Fruit fly (Drosophila melanogaster) whole organism, prepupa: ENCODE results near the gene nenya.
A peak's percentile ranks its signal among the peaks of the same experiment; 100 is the strongest.

Source experiments
- Blimp-1 ChIP-seq: fragments of 200-800 bp; sonication (Bioruptor generic); optimal IDR thresholded peaks from 3 replicates; lab custom pipeline; 2017; ENCODE audit warnings: missing biosample characterization, missing genetic modification characterization, mild to moderate bottlenecking, moderate library complexity, missing genetic modification reagents
- CG10631 ChIP-seq: fragments of 200-800 bp; sonication (Bioruptor generic); optimal IDR thresholded peaks from 2 replicates; lab custom pipeline; 2016; ENCODE audit warnings: missing biosample characterization, missing genetic modification characterization
- CG11294 ChIP-seq: fragments of 200-800 bp; sonication (Bioruptor generic); IDR thresholded peaks from 2 replicates; pipeline ENCODE4 v1.3.6; 2022; ENCODE audit warnings: missing biosample characterization, missing genetic modification characterization
- CG15336 ChIP-seq: fragments of 200-800 bp; sonication (Bioruptor generic); IDR thresholded peaks from 2 replicates; pipeline ENCODE4 v1.3.6; 2022; ENCODE audit warnings: missing biosample characterization, missing genetic modification characterization
- CG1621 ChIP-seq: fragments of 200-800 bp; sonication (Bioruptor generic); optimal IDR thresholded peaks from 3 replicates; lab custom pipeline; 2018; ENCODE audit warnings: missing biosample characterization, mild to moderate bottlenecking, missing genetic modification characterization
- CG32006 ChIP-seq: fragments of 200-800 bp; sonication (Bioruptor generic); optimal IDR thresholded peaks from 3 replicates; lab custom pipeline; 2017; ENCODE audit warnings: missing biosample characterization, mild to moderate bottlenecking, missing genetic modification characterization
- CG34406 ChIP-seq: fragments of 200-800 bp; sonication (Bioruptor generic); optimal IDR thresholded peaks from 3 replicates; lab custom pipeline; 2016; ENCODE audit warnings: missing biosample characterization, missing genetic modification characterization
- CG3919 ChIP-seq: fragments of 200-800 bp; sonication (Bioruptor generic); optimal IDR thresholded peaks from 3 replicates; lab custom pipeline; 2016; ENCODE audit warnings: missing biosample characterization, missing genetic modification characterization
- CG4318 ChIP-seq: fragments of 200-800 bp; sonication (Bioruptor generic); optimal IDR thresholded peaks from 3 replicates; lab custom pipeline; 2017; ENCODE audit warnings: missing biosample characterization, mild to moderate bottlenecking, missing genetic modification characterization
- CG6163 ChIP-seq: fragments of 200-800 bp; sonication (Bioruptor generic); IDR thresholded peaks from 3 replicates; pipeline ENCODE4 v1.3.6; 2022; ENCODE audit warnings: missing biosample characterization, missing genetic modification characterization
- CG6276 ChIP-seq: fragments of 200-800 bp; sonication (Bioruptor generic); optimal IDR thresholded peaks from 2 replicates; lab custom pipeline; 2017; ENCODE audit warnings: missing biosample characterization, mild to moderate bottlenecking, missing genetic modification characterization
- CG8119 ChIP-seq: fragments of 200-800 bp; sonication (Bioruptor generic); IDR thresholded peaks from 3 replicates; pipeline ENCODE4 v1.3.6; 2022; ENCODE audit warnings: missing biosample characterization, missing genetic modification characterization
- CG8319 ChIP-seq: fragments of 200-800 bp; sonication (Bioruptor generic); optimal IDR thresholded peaks from 3 replicates; lab custom pipeline; 2016; ENCODE audit warnings: missing biosample characterization, missing genetic modification characterization
- CG9139 ChIP-seq: fragments of 200-800 bp; sonication (Bioruptor generic); optimal IDR thresholded peaks from 3 replicates; lab custom pipeline; 2017; ENCODE audit warnings: missing biosample characterization, mild to moderate bottlenecking, missing genetic modification characterization
- Eip75B ChIP-seq: fragments of 200-800 bp; sonication (Bioruptor generic); optimal IDR thresholded peaks from 3 replicates; lab custom pipeline; 2016; ENCODE audit warnings: missing biosample characterization, missing genetic modification characterization
- Eip78C ChIP-seq: fragments of 200-800 bp; sonication (Bioruptor generic); peaks from one replicate; lab custom pipeline; 2016; ENCODE audit warnings: missing biosample characterization, missing genetic modification characterization
- Eip93F ChIP-seq: fragments of 200-800 bp; sonication (Bioruptor generic); optimal IDR thresholded peaks from 2 replicates; lab custom pipeline; 2016; ENCODE audit warnings: missing biosample characterization, mild to moderate bottlenecking, missing genetic modification characterization
- Ets21C ChIP-seq: fragments of 200-800 bp; sonication (Bioruptor generic); optimal IDR thresholded peaks from 3 replicates; lab custom pipeline; 2016; ENCODE audit warnings: missing biosample characterization, missing genetic modification characterization
- Gug ChIP-seq: fragments of 200-800 bp; sonication (Bioruptor generic); IDR thresholded peaks from 2 replicates; pipeline ENCODE4 v1.3.6; 2022; ENCODE audit warnings: missing biosample characterization, missing genetic modification characterization
- Hr38 ChIP-seq: sonication (Bioruptor generic); optimal IDR thresholded peaks from 2 replicates; lab custom pipeline; 2016; ENCODE audit warnings: missing biosample characterization, missing genetic modification characterization
- Hr39 ChIP-seq: fragments of 200-800 bp; sonication (Bioruptor generic); optimal IDR thresholded peaks from 2 replicates; lab custom pipeline; 2016; ENCODE audit warnings: missing biosample characterization, missing genetic modification characterization
- Hr4 ChIP-seq: fragments of 200-800 bp; sonication (Bioruptor generic); optimal IDR thresholded peaks from 3 replicates; lab custom pipeline; 2016; ENCODE audit warnings: missing biosample characterization, missing genetic modification characterization
- Lpt ChIP-seq: fragments of 200-800 bp; sonication (Bioruptor generic); optimal IDR thresholded peaks from 3 replicates; lab custom pipeline; 2016; ENCODE audit warnings: missing biosample characterization, missing genetic modification characterization
- Met ChIP-seq: fragments of 200-800 bp; sonication (Bioruptor generic); optimal IDR thresholded peaks from 3 replicates; lab custom pipeline; 2016; ENCODE audit warnings: missing biosample characterization, missing genetic modification characterization
- Sox102F ChIP-seq: fragments of 200-800 bp; sonication (Bioruptor generic); optimal IDR thresholded peaks from 2 replicates; lab custom pipeline; 2016; ENCODE audit warnings: missing biosample characterization, mild to moderate bottlenecking, missing genetic modification characterization
- Sox14 ChIP-seq: fragments of 200-800 bp; sonication (Bioruptor generic); optimal IDR thresholded peaks from 3 replicates; lab custom pipeline; 2016; ENCODE audit warnings: missing biosample characterization, missing genetic modification characterization
- acj6 ChIP-seq: fragments of 200-800 bp; sonication (Bioruptor generic); optimal IDR thresholded peaks from 3 replicates; lab custom pipeline; 2016; ENCODE audit warnings: missing biosample characterization, missing genetic modification characterization
- cyc ChIP-seq: fragments of 200-800 bp; sonication (Bioruptor generic); optimal IDR thresholded peaks from 3 replicates; lab custom pipeline; 2016; ENCODE audit warnings: missing biosample characterization, missing genetic modification characterization
- dac ChIP-seq: fragments of 200-800 bp; sonication (Bioruptor generic); optimal IDR thresholded peaks from 2 replicates; lab custom pipeline; 2017; ENCODE audit warnings: missing biosample characterization, mild to moderate bottlenecking, missing genetic modification characterization
- dsx ChIP-seq: fragments of 200-800 bp; optimal IDR thresholded peaks from 3 replicates; lab custom pipeline; 2019; ENCODE audit warnings: missing biosample characterization, mild to moderate bottlenecking, missing genetic modification characterization, moderate library complexity; ENCODE audit not compliant: poor library complexity, severe bottlenecking
- eg ChIP-seq: fragments of 200-800 bp; sonication (Bioruptor generic); IDR thresholded peaks from 3 replicates; pipeline ENCODE4 v1.3.6; 2022; ENCODE audit warnings: missing biosample characterization, missing genetic modification characterization
- esn ChIP-seq: fragments of 200-800 bp; sonication (Bioruptor generic); optimal IDR thresholded peaks from 2 replicates; lab custom pipeline; 2016; ENCODE audit warnings: missing biosample characterization, mild to moderate bottlenecking, missing genetic modification characterization, moderate library complexity
- fd85E ChIP-seq: fragments of 200-800 bp; sonication (Bioruptor generic); optimal IDR thresholded peaks from 3 replicates; lab custom pipeline; 2016; ENCODE audit warnings: missing biosample characterization, missing genetic modification characterization
- fkh ChIP-seq: fragments of 200-800 bp; sonication (Bioruptor generic); optimal IDR thresholded peaks from 3 replicates; lab custom pipeline; 2017; ENCODE audit warnings: missing biosample characterization, mild to moderate bottlenecking, missing genetic modification characterization, moderate library complexity
- lz ChIP-seq: fragments of 200-800 bp; sonication (Bioruptor generic); optimal IDR thresholded peaks from 3 replicates; lab custom pipeline; 2016; ENCODE audit warnings: missing biosample characterization, missing genetic modification characterization
- net ChIP-seq: fragments of 200-800 bp; sonication (Bioruptor generic); optimal IDR thresholded peaks from 3 replicates; lab custom pipeline; 2016; ENCODE audit warnings: missing biosample characterization, missing genetic modification characterization
- pdm3 ChIP-seq: fragments of 200-800 bp; sonication (Bioruptor generic); optimal IDR thresholded peaks from 3 replicates; lab custom pipeline; 2016; ENCODE audit warnings: missing biosample characterization, missing genetic modification characterization
- salr ChIP-seq, 2 experiments: fragments of 200-800 bp; sonication (Bioruptor generic); optimal IDR thresholded peaks; 3 replicates each; lab custom pipeline; 2016 to 2018; ENCODE audit warnings: missing biosample characterization in 2 of 2, missing genetic modification characterization in 2 of 2, mild to moderate bottlenecking in 1 of 2
- ss ChIP-seq, 2 experiments: fragments of 200-800 bp; sonication (Bioruptor generic); optimal IDR thresholded peaks; 2 replicates in 1 of 2; 3 replicates in 1 of 2; lab custom pipeline; 2017 to 2018; ENCODE audit warnings: mild to moderate bottlenecking in 2 of 2, missing biosample characterization in 2 of 2, missing genetic modification characterization in 2 of 2, moderate library complexity in 1 of 2
- svp ChIP-seq: fragments of 200-800 bp; sonication (Bioruptor generic); peaks from one replicate; lab custom pipeline; 2016; ENCODE audit warnings: missing biosample characterization, missing genetic modification characterization
- topi ChIP-seq: fragments of 200-800 bp; sonication (Bioruptor generic); optimal IDR thresholded peaks from 3 replicates; lab custom pipeline; 2016; ENCODE audit warnings: missing biosample characterization, missing genetic modification characterization
- vri ChIP-seq: fragments of 200-800 bp; sonication (Bioruptor generic); optimal IDR thresholded peaks from 3 replicates; lab custom pipeline; 2016; ENCODE audit warnings: missing biosample characterization, mild to moderate bottlenecking, missing genetic modification characterization

Gene nenya

DNA sequence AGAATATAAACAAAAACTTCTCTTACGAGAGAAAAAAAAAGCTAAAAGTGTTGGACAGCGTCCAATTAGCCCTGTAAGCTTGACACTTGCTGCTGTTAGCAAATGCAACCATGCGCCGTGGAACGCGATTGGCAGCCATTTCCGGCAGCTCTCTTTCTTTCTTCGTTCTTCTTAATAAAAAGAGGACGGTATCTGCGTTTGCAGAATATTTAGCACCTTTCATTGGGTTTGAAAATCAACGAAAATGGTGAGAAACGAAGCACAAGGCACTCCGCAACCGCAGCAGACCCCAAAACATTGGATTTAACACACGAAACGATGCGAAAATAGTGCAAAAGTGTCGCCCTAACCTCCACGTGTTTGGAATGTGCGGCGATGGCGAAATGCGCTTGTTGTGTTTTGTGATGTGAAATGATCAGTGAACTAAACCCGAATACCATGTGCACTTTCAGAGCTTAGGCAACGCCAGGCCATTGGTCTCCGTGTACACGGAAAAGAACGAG is 5.2 kb downstream of the nenya start, which contains the start of gene RpL4 (continued):
- peak; percentile 85 for TF ChIP-seq Met
- TF ChIP-seq CG6163 (GFP tag; lab: Robert Waterston, UW) = peak; percentile 89
- peak; percentile 58 to 87 for TF ChIP-seq ss (GFP tag; optimal IDR thresholded peaks at IDR 0.05; lab: Kevin White, UChicago)
- TF ChIP-seq CG11294 (GFP tag; lab: Robert Waterston, UW) = no peak
- no peak for TF ChIP-seq Eip93F
- no peak for TF ChIP-seq CG4318 (GFP tag; lab: Kevin White, UChicago)
- TF ChIP-seq acj6 (GFP tag; lab: Kevin White, UChicago) = peak; percentile 77
- TF ChIP-seq CG15336 (GFP tag; lab: Robert Waterston, UW) = no peak

DNA sequence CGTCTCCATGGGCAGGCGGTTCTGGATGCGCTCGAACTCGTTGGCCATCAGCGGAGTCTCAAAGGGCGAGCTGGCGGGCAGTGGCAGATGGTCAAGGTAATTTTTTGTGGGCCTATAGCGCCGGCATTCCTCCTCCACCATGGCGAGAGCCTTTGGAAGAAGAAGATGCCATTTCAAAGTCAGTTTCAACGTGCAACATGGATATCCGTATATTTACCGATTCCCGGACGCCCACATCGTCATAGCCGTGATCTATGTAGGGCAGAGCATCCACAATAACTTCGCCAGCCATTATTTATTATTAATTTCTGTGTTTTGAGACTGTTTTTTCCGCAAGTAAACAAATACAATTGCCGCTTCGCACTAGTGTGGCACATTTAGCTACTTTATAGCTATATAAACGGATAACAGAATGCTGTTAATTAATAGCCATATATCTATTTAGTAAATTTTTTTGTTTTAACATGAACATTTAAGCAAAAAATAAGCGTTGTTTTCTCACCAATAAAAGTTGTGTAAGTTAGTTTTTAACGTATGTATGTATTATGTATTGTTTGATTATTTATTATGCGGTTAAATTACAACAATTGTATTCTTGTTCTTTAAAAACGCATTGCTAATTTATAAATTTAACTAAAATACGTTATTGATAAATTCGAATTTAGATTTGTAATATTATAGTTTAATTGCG is 5.8 kb downstream of the nenya start, which contains the start of gene BCAS2:
TSS of gene BCAS2 (minus strand) at position 375 of the 691 bp plus-strand sequence.
- TF ChIP-seq vri (GFP tag; lab: Kevin White, UChicago) = no peak
- TF ChIP-seq Eip75B = no peak
- no peak for TF ChIP-seq Gug (GFP tag; lab: Robert Waterston, UW)
- TF ChIP-seq Hr39 (GFP tag; lab: Kevin White, UChicago) = no peak
- TF ChIP-seq CG32006 (GFP tag; lab: Kevin White, UChicago) = no peak
- TF ChIP-seq Sox102F (GFP tag; lab: Kevin White, UChicago) = no peak
- TF ChIP-seq Met = no peak
- TF ChIP-seq, all 60 proteins: peak for 0

DNA sequence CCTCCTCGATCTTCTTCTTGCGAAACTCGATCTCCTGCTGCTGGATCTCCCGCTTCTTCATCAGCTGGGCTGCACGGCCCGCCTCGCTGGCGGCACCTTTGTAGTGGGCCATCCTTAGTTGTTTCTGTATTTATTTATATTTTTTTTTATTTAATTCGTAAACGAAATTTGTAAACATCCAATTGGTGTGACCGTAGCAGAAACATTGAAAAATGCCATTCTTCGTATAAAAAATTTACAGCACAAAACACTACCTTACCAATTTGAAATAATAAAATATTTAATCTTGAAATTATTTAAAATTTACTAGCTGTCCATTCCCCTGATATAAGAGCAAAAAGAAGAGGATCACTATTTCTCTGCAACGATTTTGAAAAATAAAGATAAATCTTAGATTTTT is 7.1 kb downstream of the nenya start, which contains the start of gene CG12259:
TSS of gene CG12259 (minus strand) at position 207 of the 400 bp plus-strand sequence.
- TF ChIP-seq Eip78C (GFP tag; lab: Kevin White, UChicago) = peak; percentile 26
- no peak for TF ChIP-seq Sox14 (GFP tag; lab: Kevin White, UChicago)
- no peak for TF ChIP-seq CG6276 (GFP tag; lab: Kevin White, UChicago)
- peak; percentile 85 for TF ChIP-seq fkh (GFP tag; lab: Kevin White, UChicago)
- TF ChIP-seq esn (GFP tag; lab: Kevin White, UChicago) = peak; percentile 13
- TF ChIP-seq, all 60 proteins: peak for 3

DNA sequence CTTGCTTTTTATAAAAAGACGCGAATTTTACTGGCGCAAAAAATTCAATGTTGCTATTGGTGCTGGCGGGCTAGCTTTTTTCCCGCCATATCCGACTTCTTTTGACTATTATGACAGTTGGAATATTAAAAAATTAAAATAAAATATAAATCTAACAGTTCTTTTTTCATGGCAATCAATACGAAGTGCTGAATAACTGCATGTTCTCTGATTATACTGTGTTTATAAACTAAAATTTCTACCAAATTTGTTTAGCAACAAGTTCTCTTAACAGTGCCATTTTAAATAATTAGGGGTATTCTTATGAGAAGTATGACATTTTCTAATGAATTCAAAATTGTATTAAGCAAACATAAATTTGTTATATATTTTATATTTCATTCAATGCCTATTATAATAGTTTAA is 8.6 kb downstream of the nenya start, which contains the start of gene Boh1:
TSS of gene Boh1 (minus strand) at position 76 of the 405 bp plus-strand sequence.
- TF ChIP-seq CG6276 (GFP tag; lab: Kevin White, UChicago) = no peak
- TF ChIP-seq Hr4 (GFP tag; lab: Kevin White, UChicago) = no peak
- TF ChIP-seq lz (GFP tag; lab: Kevin White, UChicago) = peak; percentile 19
- TF ChIP-seq Sox102F (GFP tag; lab: Kevin White, UChicago) = peak; percentile 1
- no peak for TF ChIP-seq CG9139 (GFP tag; lab: Kevin White, UChicago)
- TF ChIP-seq Eip78C (GFP tag; lab: Kevin White, UChicago) = peak; percentile 77
- TF ChIP-seq CG15336 (GFP tag; lab: Robert Waterston, UW) = no peak
- peak; percentile 10 for TF ChIP-seq CG34406 (GFP tag; lab: Kevin White, UChicago)
- TF ChIP-seq vri (GFP tag; lab: Kevin White, UChicago) = no peak
- TF ChIP-seq acj6 (GFP tag; lab: Kevin White, UChicago) = no peak
- TF ChIP-seq net = no peak
- no peak for TF ChIP-seq Blimp-1 (GFP tag; lab: Kevin White, UChicago)
- no peak for TF ChIP-seq Ets21C (GFP tag; lab: Kevin White, UChicago)
- TF ChIP-seq CG10631 = peak; percentile 13
- TF ChIP-seq svp (GFP tag; lab: Kevin White, UChicago) = peak; percentile 69
- no peak for TF ChIP-seq CG4318 (GFP tag; lab: Kevin White, UChicago)
- peak in 1 of 2 experiments; percentile 20 for TF ChIP-seq salr (GFP tag; optimal IDR thresholded peaks at IDR 0.05; lab: Kevin White, UChicago)
- TF ChIP-seq cyc = peak; percentile 4
- TF ChIP-seq CG1621 = no peak
- TF ChIP-seq pdm3 (GFP tag; lab: Kevin White, UChicago) = peak; percentile 23
- TF ChIP-seq dac (GFP tag; lab: Kevin White, UChicago) = no peak
- no peak for TF ChIP-seq Sox14 (GFP tag; lab: Kevin White, UChicago)
- no peak for TF ChIP-seq fd85E (GFP tag; lab: Kevin White, UChicago)
- no peak for TF ChIP-seq Lpt (GFP tag; lab: Kevin White, UChicago)
- TF ChIP-seq ss (GFP tag; optimal IDR thresholded peaks at IDR 0.05; lab: Kevin White, UChicago) = no peak
- peak; percentile 48 for TF ChIP-seq Met
- TF ChIP-seq dsx (GFP tag; lab: Kevin White, UChicago) = peak; percentile 66
- TF ChIP-seq Eip75B = no peak
- no peak for TF ChIP-seq Eip93F
- TF ChIP-seq topi (GFP tag; lab: Kevin White, UChicago) = peak; percentile 32
- TF ChIP-seq CG8119 (GFP tag; lab: Robert Waterston, UW) = no peak
- no peak for TF ChIP-seq CG8319 (GFP tag; lab: Kevin White, UChicago)
- 0 out of 3 replicates have a peak, but pooled peaks have one; percentile 17 for TF ChIP-seq eg (GFP tag; lab: Robert Waterston, UW)
- no peak for TF ChIP-seq Hr38 (GFP tag; lab: Kevin White, UChicago)
- peak; percentile 23 for TF ChIP-seq CG3919 (GFP tag; lab: Kevin White, UChicago)
